Worm (Caenorhabditis elegans) whole organism, mixed stage, embryonic: ENCODE results near the gene rap-3.

ENCODE experiments used
- M03D4.4 ChIP-seq: sonication (generic microtip); optimal IDR thresholded peaks from 2 replicates; lab custom pipeline; 2017; ENCODE audit warnings: mild to moderate bottlenecking, missing genetic modification characterization, missing compliant biosample characterization
- bed-3 ChIP-seq: fragments of 200-800 bp; sonication (Bioruptor generic); optimal IDR thresholded peaks from 3 replicates; lab custom pipeline; 2018; ENCODE audit warnings: mild to moderate bottlenecking, missing genetic modification characterization, moderate library complexity, missing compliant biosample characterization
- blmp-1 ChIP-seq: fragments of 150-350 bp; optimal IDR thresholded peaks from 2 replicates; lab custom pipeline; 2014; ENCODE audit warnings: missing biosample characterization, missing genetic modification characterization
- ceh-39 ChIP-seq: fragments of 150-350 bp; optimal IDR thresholded peaks from 2 replicates; lab custom pipeline; 2014; ENCODE audit warnings: missing biosample characterization, missing genetic modification characterization
- ceh-43 ChIP-seq: fragments of 200-800 bp; sonication (Bioruptor generic); optimal IDR thresholded peaks from 2 replicates; lab custom pipeline; 2018; ENCODE audit warnings: mild to moderate bottlenecking, missing genetic modification characterization, moderate library complexity, missing compliant biosample characterization
- ceh-83 ChIP-seq: fragments of 200-800 bp; sonication (Bioruptor generic); optimal IDR thresholded peaks from 2 replicates; lab custom pipeline; 2018; ENCODE audit warnings: mild to moderate bottlenecking, missing genetic modification characterization, missing compliant biosample characterization
- ces-1 ChIP-seq: fragments of 150-350 bp; optimal IDR thresholded peaks from 2 replicates; lab custom pipeline; 2014; ENCODE audit warnings: missing biosample characterization, missing genetic modification reagents, missing genetic modification characterization
- cnd-1 ChIP-seq: fragments of 200-800 bp; sonication (Bioruptor generic); optimal IDR thresholded peaks from 2 replicates; lab custom pipeline; 2018; ENCODE audit warnings: mild to moderate bottlenecking, missing genetic modification characterization, missing compliant biosample characterization
- drap-1 ChIP-seq: fragments of 200-800 bp; sonication (Bioruptor generic); optimal IDR thresholded peaks from 3 replicates; lab custom pipeline; 2018; ENCODE audit warnings: mild to moderate bottlenecking, missing genetic modification characterization, missing compliant biosample characterization
- elt-1 ChIP-seq: sonication (generic microtip); optimal IDR thresholded peaks from 2 replicates; lab custom pipeline; 2017; ENCODE audit warnings: missing genetic modification characterization, mild to moderate bottlenecking, missing compliant biosample characterization, antibody characterized with exemption, moderate library complexity, borderline replicate concordance; ENCODE audit not compliant: insufficient read depth
- elt-3 ChIP-seq: fragments of 150-350 bp; optimal IDR thresholded peaks from 2 replicates; lab custom pipeline; 2014; ENCODE audit warnings: missing biosample characterization, missing genetic modification characterization
- flh-1 ChIP-seq: fragments of 200-800 bp; sonication (Bioruptor generic); optimal IDR thresholded peaks from 2 replicates; lab custom pipeline; 2018; ENCODE audit warnings: mild to moderate bottlenecking, missing genetic modification characterization, moderate library complexity, missing compliant biosample characterization
- ham-2 ChIP-seq: fragments of 200-800 bp; sonication (Bioruptor generic); optimal IDR thresholded peaks from 2 replicates; lab custom pipeline; 2018; ENCODE audit warnings: mild to moderate bottlenecking, missing genetic modification characterization, missing compliant biosample characterization
- hlh-1 ChIP-seq: fragments of 150-350 bp; optimal IDR thresholded peaks from 2 replicates; lab custom pipeline; 2014; ENCODE audit warnings: missing biosample characterization, missing genetic modification reagents, missing genetic modification characterization
- lin-13 ChIP-seq: fragments of 150-350 bp; optimal IDR thresholded peaks from 2 replicates; lab custom pipeline; 2014; ENCODE audit warnings: missing biosample characterization, missing genetic modification characterization
- lin-32 ChIP-seq: fragments of 200-800 bp; sonication (Bioruptor generic); optimal IDR thresholded peaks from 2 replicates; lab custom pipeline; 2018; ENCODE audit warnings: mild to moderate bottlenecking, missing genetic modification characterization, missing compliant biosample characterization
- mab-5 ChIP-seq: fragments of 150-350 bp; optimal IDR thresholded peaks from 2 replicates; lab custom pipeline; 2014; ENCODE audit warnings: missing biosample characterization, missing genetic modification characterization
- mep-1 ChIP-seq: fragments of 150-350 bp; optimal IDR thresholded peaks from 2 replicates; lab custom pipeline; 2017; ENCODE audit warnings: missing biosample characterization, missing genetic modification reagents, missing genetic modification characterization, inconsistent platforms
- mls-2 ChIP-seq: sonication (generic microtip); optimal IDR thresholded peaks from 2 replicates; lab custom pipeline; 2016; ENCODE audit warnings: mild to moderate bottlenecking, missing genetic modification characterization, moderate library complexity, missing compliant biosample characterization
- nhr-12 ChIP-seq: fragments of 150-350 bp; optimal IDR thresholded peaks from 2 replicates; lab custom pipeline; 2014; ENCODE audit warnings: missing biosample characterization, missing genetic modification characterization
- nhr-2 ChIP-seq: fragments of 150-350 bp; optimal IDR thresholded peaks from 2 replicates; lab custom pipeline; 2014; ENCODE audit warnings: missing biosample characterization, missing genetic modification characterization
- nhr-237 ChIP-seq: fragments of 150-350 bp; optimal IDR thresholded peaks from 2 replicates; lab custom pipeline; 2014; ENCODE audit warnings: missing biosample characterization, missing genetic modification characterization
- nhr-28 ChIP-seq: fragments of 150-350 bp; optimal IDR thresholded peaks from 2 replicates; lab custom pipeline; 2014; ENCODE audit warnings: missing biosample characterization, missing genetic modification characterization
- nhr-76 ChIP-seq: sonication (generic microtip); optimal IDR thresholded peaks from 2 replicates; lab custom pipeline; 2017; ENCODE audit warnings: missing biosample characterization, missing genetic modification characterization
- pha-4 ChIP-seq: fragments of 150-350 bp; optimal IDR thresholded peaks from 2 replicates; lab custom pipeline; 2018; ENCODE audit warnings: missing biosample characterization, missing genetic modification reagents, missing genetic modification characterization
- sem-2 ChIP-seq: fragments of 200-800 bp; sonication (Bioruptor generic); optimal IDR thresholded peaks from 2 replicates; lab custom pipeline; 2018; ENCODE audit warnings: mild to moderate bottlenecking, missing genetic modification characterization, missing compliant biosample characterization
- snpc-4 ChIP-seq: fragments of 150-350 bp; optimal IDR thresholded peaks from 2 replicates; lab custom pipeline; 2014; ENCODE audit warnings: missing biosample characterization, missing genetic modification characterization
- sptf-1 ChIP-seq: sonication (generic microtip); optimal IDR thresholded peaks from 2 replicates; lab custom pipeline; 2017; ENCODE audit warnings: mild to moderate bottlenecking, missing genetic modification characterization, moderate library complexity, missing compliant biosample characterization
- tbx-8 ChIP-seq: fragments of 200-800 bp; sonication (Bioruptor generic); optimal IDR thresholded peaks from 2 replicates; lab custom pipeline; 2018; ENCODE audit warnings: mild to moderate bottlenecking, missing genetic modification characterization, moderate library complexity, missing compliant biosample characterization
- unc-120 ChIP-seq: sonication (generic microtip); optimal IDR thresholded peaks from 2 replicates; lab custom pipeline; 2017; ENCODE audit warnings: missing genetic modification characterization, missing compliant biosample characterization; ENCODE audit not compliant: poor library complexity, severe bottlenecking
- unc-39 ChIP-seq: fragments of 150-350 bp; optimal IDR thresholded peaks from 2 replicates; lab custom pipeline; 2014; ENCODE audit warnings: missing biosample characterization, missing genetic modification characterization
- unc-62 ChIP-seq: fragments of 150-350 bp; optimal IDR thresholded peaks from 2 replicates; lab custom pipeline; 2014; ENCODE audit warnings: missing biosample characterization, missing genetic modification reagents, missing genetic modification characterization
- zip-8 ChIP-seq: fragments of 150-350 bp; optimal IDR thresholded peaks from 2 replicates; lab custom pipeline; 2014; ENCODE audit warnings: missing biosample characterization, missing genetic modification characterization
- ztf-11 ChIP-seq: fragments of 150-350 bp; optimal IDR thresholded peaks from 2 replicates; lab custom pipeline; 2014; ENCODE audit warnings: missing biosample characterization, missing genetic modification characterization

rap-3 gene

DNA sequence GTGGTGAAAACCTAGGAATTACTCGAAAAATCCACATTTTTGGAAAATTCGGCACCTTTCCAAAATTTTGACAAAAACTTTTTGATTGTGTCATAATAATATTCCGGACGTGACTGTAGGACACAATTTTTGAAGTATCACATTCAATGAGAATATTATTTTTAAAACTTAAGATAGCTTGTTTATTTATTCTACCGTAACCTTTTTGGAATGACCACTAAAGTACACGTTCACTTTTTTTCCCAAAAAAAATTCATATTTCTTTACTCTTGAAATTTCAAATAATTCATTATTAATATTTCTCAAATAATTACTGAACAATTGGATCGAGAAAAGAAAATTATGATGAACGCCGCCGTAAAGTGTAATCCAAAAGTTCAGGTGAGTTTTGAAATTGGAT is 30.1 kb downstream of the rap-3 start, which contains the start of gene R07H5.9:
R07H5.9 (plus strand) TSS at position 301 of the 400 bp plus-strand sequence.
- TF ChIP-seq mep-1 (no peak), snpc-4 (tag; lab: Kevin White, UChicago) (no peak), nhr-237 (no peak), ztf-11 (no peak), bed-3 (GFP tag; lab: Kevin White, UChicago) (no peak), ham-2 (no peak), sem-2 (no peak), ceh-39 (tag; lab: Kevin White, UChicago) (no peak), cnd-1 (tag; lab: Kevin White, UChicago) (no peak), nhr-76 (no peak), ces-1 (GFP tag; lab: Kevin White, UChicago) (no peak), unc-39 (tag; lab: Kevin White, UChicago) (no peak), M03D4.4 (tag; lab: Kevin White, UChicago) (no peak), ceh-83 (no peak), lin-13 (tag; lab: Kevin White, UChicago) (no peak), pha-4 (tag; lab: Kevin White, UChicago) (no peak), unc-120 (tag; lab: Kevin White, UChicago) (no peak)

DNA sequence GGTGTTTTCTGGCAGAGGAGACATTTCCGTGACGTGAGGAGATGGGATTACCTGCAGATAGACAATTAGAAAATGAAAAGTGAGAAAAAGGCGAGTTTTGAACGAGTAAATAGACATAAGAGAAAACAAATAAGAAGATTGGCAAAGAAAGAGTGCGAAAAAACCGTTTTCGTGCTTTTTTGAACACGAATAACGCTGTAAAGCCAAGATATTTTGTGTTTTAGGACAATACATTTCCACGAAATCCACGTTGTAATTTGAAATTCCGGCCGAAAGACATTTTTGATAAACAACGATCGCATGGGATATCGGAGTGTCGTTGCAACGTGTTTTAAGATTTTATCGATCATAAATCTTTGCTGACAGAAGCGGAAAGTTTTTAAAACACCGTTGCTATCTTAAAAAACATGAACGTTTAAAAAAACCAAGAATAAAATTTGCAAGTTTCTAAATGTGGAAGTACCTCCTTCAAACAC is 33.8 kb downstream of the rap-3 start, which contains the start of gene adk-1:
adk-1 (minus strand) TSS at position 51 of the 476 bp plus-strand sequence.
- TF ChIP-seq nhr-76: no peak
- TF ChIP-seq nhr-28 (tag; lab: Kevin White, UChicago): no peak
- no peak for TF ChIP-seq ceh-83
- no peak for TF ChIP-seq elt-1
- no peak for TF ChIP-seq cnd-1 (tag; lab: Kevin White, UChicago)
- no peak for TF ChIP-seq mep-1
- TF ChIP-seq nhr-12 (tag; lab: Kevin White, UChicago): no peak
- TF ChIP-seq hlh-1: no peak
- TF ChIP-seq lin-32 (GFP tag; lab: Kevin White, UChicago): no peak
- no peak for TF ChIP-seq pha-4 (tag; lab: Kevin White, UChicago)
- no peak for TF ChIP-seq nhr-237
- no peak for TF ChIP-seq zip-8 (tag; lab: Kevin White, UChicago)
- TF ChIP-seq unc-62: no peak
- TF ChIP-seq bed-3 (GFP tag; lab: Kevin White, UChicago): no peak
- TF ChIP-seq ztf-11: no peak
- no peak for TF ChIP-seq flh-1 (GFP tag; lab: Kevin White, UChicago)
- no peak for TF ChIP-seq ham-2
- TF ChIP-seq ceh-43 (GFP tag; lab: Kevin White, UChicago): no peak
- no peak for TF ChIP-seq M03D4.4 (tag; lab: Kevin White, UChicago)

DNA sequence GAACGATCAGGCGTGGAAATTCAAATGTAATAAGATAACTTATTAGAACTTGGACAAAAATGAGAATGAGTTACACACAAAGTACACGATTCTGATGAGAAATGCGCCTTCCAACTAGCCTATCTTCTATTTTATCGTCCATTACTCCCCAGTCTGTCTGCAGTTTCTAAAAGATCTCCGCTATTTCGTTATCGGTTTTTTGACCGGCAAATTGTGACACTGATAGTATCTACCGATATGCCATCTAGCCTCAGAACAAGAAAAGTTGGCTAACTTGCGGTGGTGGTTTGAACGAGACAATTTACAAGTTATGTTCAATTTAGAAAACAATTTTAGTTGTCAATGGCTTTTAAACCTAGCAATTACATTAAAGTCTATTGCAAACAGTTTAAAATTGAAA is 34.5 kb downstream of the rap-3 start:
- TF ChIP-seq elt-3 (no peak), lin-13 (tag; lab: Kevin White, UChicago) (no peak), ztf-11 (no peak), unc-62 (no peak), unc-120 (tag; lab: Kevin White, UChicago) (no peak), sem-2 (no peak), ham-2 (peak; percentile 84), ceh-83 (no peak), cnd-1 (tag; lab: Kevin White, UChicago) (no peak), sptf-1 (tag; lab: Kevin White, UChicago) (no peak), mls-2 (tag; lab: Kevin White, UChicago) (no peak), nhr-2 (no peak), elt-1 (peak; percentile 94), drap-1 (GFP tag; lab: Kevin White, UChicago) (no peak)
- TF ChIP-seq, all 35 proteins: peak for 2

DNA sequence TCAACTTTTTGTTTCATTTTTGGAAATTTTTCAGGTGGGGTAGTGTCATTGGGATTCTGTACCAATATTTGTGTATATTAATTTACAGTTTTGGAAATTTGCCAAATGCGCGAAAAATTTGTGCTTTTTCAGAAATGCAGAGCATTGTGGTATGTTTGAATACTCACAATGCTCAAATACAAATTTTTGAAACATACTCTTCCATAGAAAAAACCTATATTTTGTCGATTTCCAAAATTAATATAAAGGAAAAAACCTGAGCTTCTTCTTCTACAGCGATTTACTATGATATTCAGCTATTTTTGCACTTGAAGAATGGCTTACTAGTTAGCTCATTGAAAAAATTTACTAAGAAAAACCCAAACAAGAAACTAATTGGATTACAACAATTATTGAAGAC is 35.9 kb downstream of the rap-3 start:
- TF ChIP-seq cnd-1 (tag; lab: Kevin White, UChicago): no peak
- TF ChIP-seq unc-120 (tag; lab: Kevin White, UChicago): no peak
- no peak for TF ChIP-seq zip-8 (tag; lab: Kevin White, UChicago)
- TF ChIP-seq nhr-2: no peak
- TF ChIP-seq mls-2 (tag; lab: Kevin White, UChicago): no peak
- TF ChIP-seq blmp-1 (tag; lab: Kevin White, UChicago): no peak
- TF ChIP-seq ztf-11: no peak
- TF ChIP-seq, all 35 proteins: peak for 0

DNA sequence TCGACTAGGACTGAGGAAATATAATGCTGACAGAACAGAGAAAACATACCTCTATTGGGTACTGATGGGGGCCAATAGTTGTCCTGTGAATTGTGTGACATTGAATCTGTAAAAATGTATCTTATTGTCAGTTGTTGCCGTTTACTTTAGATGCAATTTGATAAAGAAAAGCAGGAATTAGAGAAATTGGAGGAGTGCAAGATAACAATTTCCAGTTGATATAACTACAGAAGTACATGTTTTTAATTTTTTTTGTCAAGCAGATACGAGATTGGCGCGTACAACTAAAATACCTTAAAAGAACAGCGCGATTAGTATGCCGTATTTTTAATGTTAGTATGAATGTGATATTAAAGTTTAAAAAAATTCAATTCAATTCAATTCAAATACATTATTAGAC is 41.0 kb downstream of the rap-3 start, which contains the start of gene zip-6:
zip-6 (minus strand) TSS at position 101 of the 400 bp plus-strand sequence.
- TF ChIP-seq lin-32 (GFP tag; lab: Kevin White, UChicago) (no peak), unc-62 (no peak), tbx-8 (no peak), unc-120 (tag; lab: Kevin White, UChicago) (no peak), nhr-237 (no peak), mls-2 (tag; lab: Kevin White, UChicago) (no peak), sem-2 (no peak), zip-8 (tag; lab: Kevin White, UChicago) (no peak), snpc-4 (tag; lab: Kevin White, UChicago) (no peak), nhr-76 (no peak), elt-3 (no peak), mab-5 (tag; lab: Kevin White, UChicago) (no peak), cnd-1 (tag; lab: Kevin White, UChicago) (no peak), lin-13 (tag; lab: Kevin White, UChicago) (no peak), M03D4.4 (tag; lab: Kevin White, UChicago) (no peak), nhr-28 (tag; lab: Kevin White, UChicago) (no peak)
